Fruit fly (Drosophila melanogaster) whole organism, embryonic: Measurements from ENCODE around the gene CG12115.

Experiments used
- CG10209 ChIP-seq: fragments of 200-800 bp; sonication (Bioruptor generic); optimal IDR thresholded peaks from 3 replicates; lab custom pipeline; 2017; ENCODE audit warnings: missing biosample characterization, mild to moderate bottlenecking, missing genetic modification characterization, missing genetic modification reagents
- CG11398 ChIP-seq: fragments of 200-800 bp; sonication (Bioruptor generic); optimal IDR thresholded peaks from 2 replicates; lab custom pipeline; 2016; ENCODE audit warnings: missing biosample characterization, missing genetic modification characterization
- CG11723 ChIP-seq: fragments of 200-800 bp; sonication (Bioruptor generic); optimal IDR thresholded peaks from 2 replicates; lab custom pipeline; 2017; ENCODE audit warnings: missing biosample characterization, mild to moderate bottlenecking, missing genetic modification characterization
- CG12155 ChIP-seq: fragments of 200-800 bp; sonication (Bioruptor generic); optimal IDR thresholded peaks from 3 replicates; lab custom pipeline; 2016; ENCODE audit warnings: missing biosample characterization, missing genetic modification characterization
- CG12219 ChIP-seq: fragments of 200-800 bp; sonication (Bioruptor generic); optimal IDR thresholded peaks from 3 replicates; lab custom pipeline; 2018; ENCODE audit warnings: missing biosample characterization, mild to moderate bottlenecking, missing genetic modification characterization
- CG12299 ChIP-seq: fragments of 200-800 bp; sonication (Bioruptor generic); optimal IDR thresholded peaks from 2 replicates; lab custom pipeline; 2018; ENCODE audit warnings: missing biosample characterization, mild to moderate bottlenecking, missing genetic modification characterization
- CG14710 ChIP-seq: fragments of 200-800 bp; sonication (Bioruptor generic); optimal IDR thresholded peaks from 3 replicates; lab custom pipeline; 2019; ENCODE audit warnings: missing biosample characterization, mild to moderate bottlenecking, missing genetic modification characterization, moderate library complexity
- CG15073 ChIP-seq: fragments of 200-800 bp; sonication (Bioruptor generic); optimal IDR thresholded peaks from 2 replicates; lab custom pipeline; 2016; ENCODE audit warnings: missing biosample characterization, missing genetic modification characterization
- CG15514 ChIP-seq: fragments of 200-800 bp; sonication (Bioruptor generic); optimal IDR thresholded peaks from 3 replicates; lab custom pipeline; 2017; ENCODE audit warnings: missing biosample characterization, missing genetic modification characterization, mild to moderate bottlenecking, moderate library complexity, missing genetic modification reagents
- CG17829 ChIP-seq: fragments of 200-800 bp; optimal IDR thresholded peaks from 2 replicates; lab custom pipeline; 2019; ENCODE audit warnings: missing biosample characterization, mild to moderate bottlenecking, missing genetic modification characterization, moderate library complexity
- CG18476 ChIP-seq: fragments of 200-800 bp; sonication (Bioruptor generic); optimal IDR thresholded peaks from 2 replicates; lab custom pipeline; 2016; ENCODE audit warnings: missing biosample characterization, mild to moderate bottlenecking, missing genetic modification characterization
- CG32532 ChIP-seq: fragments of 200-800 bp; sonication (Bioruptor generic); IDR thresholded peaks from 2 replicates; pipeline ENCODE4 v1.3.6; 2022; ENCODE audit warnings: missing biosample characterization, missing genetic modification characterization
- CG6654 ChIP-seq: fragments of 200-800 bp; sonication (Bioruptor generic); optimal IDR thresholded peaks from 2 replicates; lab custom pipeline; 2017; ENCODE audit warnings: missing biosample characterization, mild to moderate bottlenecking, missing genetic modification characterization
- CG6813 ChIP-seq: fragments of 200-800 bp; sonication (Bioruptor generic); optimal IDR thresholded peaks from 2 replicates; lab custom pipeline; 2017; ENCODE audit warnings: missing biosample characterization, missing genetic modification characterization, mild to moderate bottlenecking, moderate library complexity, missing genetic modification reagents
- CG7556 ChIP-seq: fragments of 200-800 bp; sonication (Bioruptor generic); optimal IDR thresholded peaks from 2 replicates; lab custom pipeline; 2017; ENCODE audit warnings: missing biosample characterization, mild to moderate bottlenecking, missing genetic modification characterization
- CG7987 ChIP-seq: fragments of 200-800 bp; sonication (Bioruptor generic); optimal IDR thresholded peaks from 2 replicates; lab custom pipeline; 2018; ENCODE audit warnings: missing biosample characterization, mild to moderate bottlenecking, missing genetic modification characterization, moderate library complexity
- CG8388 ChIP-seq: fragments of 200-800 bp; sonication (Bioruptor generic); optimal IDR thresholded peaks from 2 replicates; lab custom pipeline; 2019; ENCODE audit warnings: missing biosample characterization, mild to moderate bottlenecking, missing genetic modification characterization, moderate library complexity
- CHES-1-like ChIP-seq: fragments of 200-800 bp; sonication (Bioruptor generic); optimal IDR thresholded peaks from 2 replicates; lab custom pipeline; 2016; ENCODE audit warnings: missing biosample characterization, missing genetic modification characterization
- CkIIα-i1 ChIP-seq: fragments of 200-800 bp; sonication (Bioruptor generic); IDR thresholded peaks from 2 replicates; pipeline ENCODE4 v1.3.6; 2022; ENCODE audit warnings: missing biosample characterization, missing genetic modification characterization
- Dad ChIP-seq: fragments of 200-800 bp; sonication (Bioruptor generic); optimal IDR thresholded peaks from 3 replicates; lab custom pipeline; 2016; ENCODE audit warnings: missing biosample characterization, missing genetic modification characterization
- Deaf1 ChIP-seq: fragments of 200-800 bp; optimal IDR thresholded peaks from 3 replicates; lab custom pipeline; 2019; ENCODE audit warnings: missing biosample characterization, mild to moderate bottlenecking, missing genetic modification characterization, moderate library complexity
- HLH3B ChIP-seq: fragments of 200-800 bp; sonication (Bioruptor generic); IDR thresholded peaks from 2 replicates; pipeline ENCODE4 v1.3.6; 2022; ENCODE audit warnings: missing biosample characterization, missing genetic modification characterization
- Hmr ChIP-seq: fragments of 200-800 bp; sonication (Bioruptor generic); optimal IDR thresholded peaks from 3 replicates; lab custom pipeline; 2017; ENCODE audit warnings: mild to moderate bottlenecking, missing biosample characterization, missing genetic modification reagents, missing genetic modification characterization
- Hr3 ChIP-seq: fragments of 200-800 bp; sonication (Bioruptor generic); optimal IDR thresholded peaks from 3 replicates; lab custom pipeline; 2016; ENCODE audit warnings: missing biosample characterization, missing genetic modification characterization
- Ravus ChIP-seq: fragments of 200-800 bp; sonication (Bioruptor generic); IDR thresholded peaks from 2 replicates; pipeline ENCODE4 v1.3.6; 2022; ENCODE audit warnings: missing biosample characterization, missing genetic modification characterization
- Side ChIP-seq: fragments of 200-800 bp; sonication (Bioruptor generic); optimal IDR thresholded peaks from 2 replicates; lab custom pipeline; 2016; ENCODE audit warnings: missing biosample characterization, missing genetic modification characterization
- bcd ChIP-seq: fragments of 200-800 bp; sonication (Bioruptor generic); optimal IDR thresholded peaks from 2 replicates; lab custom pipeline; 2017; ENCODE audit warnings: missing biosample characterization, mild to moderate bottlenecking, missing genetic modification characterization
- bsh ChIP-seq, 2 experiments: fragments of 200-800 bp; sonication (Bioruptor generic); optimal IDR thresholded peaks; 2 replicates each; lab custom pipeline; 2017 to 2018; ENCODE audit warnings: mild to moderate bottlenecking in 2 of 2, missing biosample characterization in 2 of 2, missing genetic modification characterization in 2 of 2, moderate library complexity in 1 of 2
- btn ChIP-seq: fragments of 200-800 bp; sonication (Bioruptor generic); optimal IDR thresholded peaks from 2 replicates; lab custom pipeline; 2016; ENCODE audit warnings: missing biosample characterization, missing genetic modification characterization
- da ChIP-seq: fragments of 200-800 bp; sonication (Bioruptor generic); optimal IDR thresholded peaks from 2 replicates; lab custom pipeline; 2016; ENCODE audit warnings: missing biosample characterization, missing genetic modification characterization
- dm ChIP-seq: fragments of 200-800 bp; sonication (Bioruptor generic); optimal IDR thresholded peaks from 3 replicates; lab custom pipeline; 2016; ENCODE audit warnings: missing biosample characterization, missing genetic modification characterization
- dpn ChIP-seq, 2 experiments: fragments of 200-800 bp; sonication (Bioruptor generic); optimal IDR thresholded peaks; 3 replicates each; lab custom pipeline; 2016; ENCODE audit warnings: missing biosample characterization in 2 of 2, missing genetic modification characterization in 2 of 2
- ems ChIP-seq: fragments of 200-800 bp; sonication (Bioruptor generic); optimal IDR thresholded peaks from 3 replicates; lab custom pipeline; 2016; ENCODE audit warnings: missing biosample characterization, missing genetic modification characterization
- fd3F ChIP-seq: fragments of 200-800 bp; sonication (Bioruptor generic); optimal IDR thresholded peaks from 2 replicates; lab custom pipeline; 2018; ENCODE audit warnings: missing biosample characterization, mild to moderate bottlenecking, missing genetic modification characterization, moderate library complexity
- gsb-n ChIP-seq: fragments of 200-800 bp; sonication (Bioruptor generic); optimal IDR thresholded peaks from 3 replicates; lab custom pipeline; 2018; ENCODE audit warnings: missing biosample characterization, mild to moderate bottlenecking, missing genetic modification characterization
- hkb ChIP-seq, 2 experiments: fragments of 200-800 bp in 1 of 2; fragments of >200 bp in 1 of 2; sonication (Bioruptor generic) in 1 of 2; IDR thresholded peaks in 1 of 2; optimal IDR thresholded peaks in 1 of 2; 2 replicates each; pipeline versions ENCODE4 v1.3.6 to Lab custom; 2017 to 2022; ENCODE audit warnings: missing biosample characterization in 1 of 2, missing genetic modification characterization in 1 of 2
- inv ChIP-seq: fragments of 200-800 bp; sonication (Bioruptor generic); IDR thresholded peaks from 2 replicates; pipeline ENCODE4 v1.3.6; 2022; ENCODE audit warnings: missing biosample characterization, missing genetic modification characterization; ENCODE audit not compliant: partially characterized antibody
- lab ChIP-seq: fragments of 200-800 bp; sonication (Bioruptor generic); optimal IDR thresholded peaks from 3 replicates; lab custom pipeline; 2017; ENCODE audit warnings: missing biosample characterization, missing genetic modification characterization, mild to moderate bottlenecking, moderate library complexity, missing genetic modification reagents
- lilli ChIP-seq: fragments of 200-800 bp; sonication (Bioruptor generic); optimal IDR thresholded peaks from 3 replicates; lab custom pipeline; 2016; ENCODE audit warnings: missing biosample characterization, missing genetic modification characterization
- lmd ChIP-seq: fragments of 200-800 bp; sonication (Bioruptor generic); IDR thresholded peaks from 2 replicates; pipeline ENCODE4 v1.3.6; 2022; ENCODE audit warnings: missing biosample characterization, missing genetic modification characterization
- lola ChIP-seq, 3 experiments: fragments of >200 bp in 2 of 3; fragments of 200-800 bp in 1 of 3; sonication (Bioruptor generic) in 1 of 3; optimal IDR thresholded peaks; 2 replicates each; lab custom pipeline; 2017 to 2019; ENCODE audit warnings: missing biosample characterization in 3 of 3, missing genetic modification characterization in 3 of 3, mild to moderate bottlenecking in 1 of 3, moderate library complexity in 1 of 3
- nerfin-1 ChIP-seq: fragments of 200-800 bp; sonication (Bioruptor generic); optimal IDR thresholded peaks from 3 replicates; lab custom pipeline; 2019; ENCODE audit warnings: missing biosample characterization, mild to moderate bottlenecking, missing genetic modification characterization, moderate library complexity
- nom ChIP-seq: fragments of 200-800 bp; sonication (Bioruptor generic); optimal IDR thresholded peaks from 2 replicates; lab custom pipeline; 2017; ENCODE audit warnings: missing biosample characterization, missing genetic modification characterization, mild to moderate bottlenecking, moderate library complexity, missing genetic modification reagents
- sisA ChIP-seq: fragments of 200-800 bp; sonication (Bioruptor generic); IDR thresholded peaks from 2 replicates; pipeline ENCODE4 v1.3.6; 2022; ENCODE audit warnings: missing biosample characterization, missing genetic modification characterization
- slou ChIP-seq: fragments of 200-800 bp; sonication (Bioruptor generic); optimal IDR thresholded peaks from 3 replicates; lab custom pipeline; 2016; ENCODE audit warnings: missing biosample characterization, missing genetic modification characterization
- stc ChIP-seq: fragments of 200-800 bp; sonication (Bioruptor generic); IDR thresholded peaks from 2 replicates; pipeline ENCODE4 v1.3.6; 2022; ENCODE audit warnings: missing biosample characterization, missing genetic modification characterization
- tin ChIP-seq: fragments of 200-800 bp; sonication (Bioruptor generic); optimal IDR thresholded peaks from 3 replicates; lab custom pipeline; 2016; ENCODE audit warnings: missing biosample characterization, missing genetic modification characterization
- trem ChIP-seq: fragments of 200-800 bp; optimal IDR thresholded peaks from 3 replicates; lab custom pipeline; 2019; ENCODE audit warnings: missing biosample characterization, mild to moderate bottlenecking, missing genetic modification characterization, moderate library complexity
- unpg ChIP-seq: fragments of 200-800 bp; sonication (Bioruptor generic); optimal IDR thresholded peaks from 3 replicates; lab custom pipeline; 2018; ENCODE audit warnings: missing biosample characterization, mild to moderate bottlenecking, missing genetic modification characterization, moderate library complexity

Gene CG12115

DNA sequence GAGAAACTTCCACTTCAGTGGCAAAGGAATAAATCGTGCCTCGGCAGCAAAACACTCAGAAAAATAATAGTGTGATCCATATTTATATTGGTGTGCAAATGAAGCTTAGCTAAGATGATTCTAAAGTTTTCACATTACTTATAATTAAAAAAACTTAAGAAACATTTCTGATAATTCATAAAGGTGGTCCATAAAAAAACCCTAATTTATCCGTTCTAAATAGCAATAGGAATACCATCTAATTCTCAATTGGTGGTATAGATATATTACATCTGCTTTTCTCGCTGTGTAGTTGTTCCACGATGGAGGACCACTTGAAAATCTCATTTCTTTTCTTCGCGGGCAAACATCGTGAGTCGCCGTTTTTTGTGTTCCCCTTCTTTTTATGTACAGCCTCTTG, 35.3 kb downstream of the CG12115 start (continued):
- TF ChIP-seq CG7987 (GFP tag; lab: Kevin White, UChicago), result peak; percentile 14
- TF ChIP-seq hkb (optimal IDR thresholded peaks at IDR 0.05; lab: Kevin White, UChicago), result no peak
- peak; percentile 61 for TF ChIP-seq hkb (GFP tag; IDR thresholded peaks at IDR 0.05; lab: Robert Waterston, UW)
- TF ChIP-seq CG10209 (GFP tag; lab: Kevin White, UChicago), result peak; percentile 65
- peak; percentile 63 for TF ChIP-seq CG6813 (GFP tag; lab: Kevin White, UChicago)
- TF ChIP-seq CG12219 (GFP tag; lab: Kevin White, UChicago), result peak; percentile 41
- TF ChIP-seq Deaf1 (tag; lab: Kevin White, UChicago), result peak; percentile 25
- TF ChIP-seq ems (GFP tag; lab: Kevin White, UChicago), result peak; percentile 9
- TF ChIP-seq CG12155 (GFP tag; lab: Kevin White, UChicago), result peak; percentile 52
- no peak for TF ChIP-seq CG15073
- TF ChIP-seq fd3F (GFP tag; lab: Kevin White, UChicago), result peak; percentile 15
- peak; percentile 19; the same call in 1 of the 2 replicates for TF ChIP-seq stc
- TF ChIP-seq dpn (GFP tag; optimal IDR thresholded peaks at IDR 0.05; lab: Kevin White, UChicago), result peak in 1 of 2 experiments; percentile 45
- TF ChIP-seq CG11723 (GFP tag; lab: Kevin White, UChicago), result peak; percentile 12
- peak in 1 of 3 experiments; percentile 62 for TF ChIP-seq lola (GFP tag; optimal IDR thresholded peaks at IDR 0.05; lab: Kevin White, UChicago)
- peak; percentile 27 for TF ChIP-seq Dad
- TF ChIP-seq CG32532, result peak; percentile 63
- TF ChIP-seq CG8388, result peak; percentile 39
- TF ChIP-seq CG14710 (tag; lab: Kevin White, UChicago), result peak; percentile 73
- TF ChIP-seq tin (GFP tag; lab: Kevin White, UChicago), result peak; percentile 69
- TF ChIP-seq sisA, result peak; percentile 60
- peak; percentile 53 for TF ChIP-seq lilli (GFP tag; lab: Kevin White, UChicago)
- peak; percentile 56 for TF ChIP-seq Hmr (GFP tag; lab: Kevin White, UChicago)
- peak; percentile 55 for TF ChIP-seq unpg
- TF ChIP-seq da (GFP tag; lab: Kevin White, UChicago), result no peak
- peak; percentile 30 for TF ChIP-seq CG15514 (GFP tag; lab: Kevin White, UChicago)
- peak; percentile 44 for TF ChIP-seq trem
- TF ChIP-seq CHES-1-like (GFP tag; lab: Kevin White, UChicago), result peak; percentile 4
- peak; percentile 48; the same call in 1 of the 2 replicates for TF ChIP-seq lmd (GFP tag; lab: Robert Waterston, UW)
- peak; percentile 50 for TF ChIP-seq nom (GFP tag; lab: Kevin White, UChicago)
- peak; percentile 24 for TF ChIP-seq CG6654 (GFP tag; lab: Kevin White, UChicago)
- no peak for TF ChIP-seq Ravus (GFP tag; lab: Robert Waterston, UW)
- peak; percentile 59 to 76 for TF ChIP-seq bsh (GFP tag; optimal IDR thresholded peaks at IDR 0.05; lab: Kevin White, UChicago)
- peak; percentile 51 for TF ChIP-seq bcd (GFP tag; lab: Kevin White, UChicago)
- TF ChIP-seq inv (GFP tag; lab: Robert Waterston, UW), result no peak
- peak; percentile 66 for TF ChIP-seq CG17829 (tag; lab: Kevin White, UChicago)
- TF ChIP-seq CG12299 (tag; lab: Kevin White, UChicago), result peak; percentile 19
- TF ChIP-seq slou (GFP tag; lab: Kevin White, UChicago), result peak; percentile 58
- TF ChIP-seq lab, result peak; percentile 75
- TF ChIP-seq Side, result no peak
- TF ChIP-seq CG7556 (GFP tag; lab: Kevin White, UChicago), result peak; percentile 61
- TF ChIP-seq nerfin-1 (tag; lab: Kevin White, UChicago), result peak; percentile 60
- TF ChIP-seq dm (GFP tag; lab: Kevin White, UChicago), result no peak
- TF ChIP-seq CkIIα-i1 (GFP tag; lab: Robert Waterston, UW), result no peak
- peak; percentile 54 for TF ChIP-seq HLH3B (GFP tag; lab: Robert Waterston, UW)
- TF ChIP-seq Hr3 (GFP tag; lab: Kevin White, UChicago), result peak; percentile 36
- peak; percentile 9 for TF ChIP-seq gsb-n (tag; lab: Kevin White, UChicago)
- TF ChIP-seq btn (GFP tag; lab: Kevin White, UChicago), result no peak
- no peak for TF ChIP-seq CG11398 (GFP tag; lab: Kevin White, UChicago)
- TF ChIP-seq CG18476, result peak; percentile 56
